Fruit fly (Drosophila melanogaster) whole organism, embryonic: ENCODE results near the gene CG9184.

Source experiments
- B-H1 ChIP-seq: fragments of 200-800 bp; sonication (Bioruptor generic); IDR thresholded peaks from 3 replicates; pipeline ENCODE4 v1.3.6; 2022; ENCODE audit warnings: missing biosample characterization, missing genetic modification characterization
- B-H2 ChIP-seq: fragments of 200-800 bp; sonication (Bioruptor generic); optimal IDR thresholded peaks from 2 replicates; lab custom pipeline; 2018; ENCODE audit warnings: missing biosample characterization, mild to moderate bottlenecking, missing genetic modification characterization
- C15 ChIP-seq: fragments of 200-800 bp; sonication (Bioruptor generic); IDR thresholded peaks from 3 replicates; pipeline ENCODE4 v1.3.6; 2022; ENCODE audit warnings: missing biosample characterization, missing genetic modification characterization
- CG10267 ChIP-seq: fragments of 200-800 bp; sonication (Bioruptor generic); optimal IDR thresholded peaks from 2 replicates; lab custom pipeline; 2018; ENCODE audit warnings: missing biosample characterization, mild to moderate bottlenecking, missing genetic modification characterization, moderate library complexity
- CG10959 ChIP-seq: fragments of 200-800 bp; sonication (Bioruptor generic); IDR thresholded peaks from 2 replicates; pipeline ENCODE4 v1.3.6; 2022; ENCODE audit warnings: missing biosample characterization, missing genetic modification characterization
- CG12071 ChIP-seq: fragments of 200-800 bp; sonication (Bioruptor generic); optimal IDR thresholded peaks from 3 replicates; lab custom pipeline; 2018; ENCODE audit warnings: missing biosample characterization, mild to moderate bottlenecking, missing genetic modification characterization
- CG12299 ChIP-seq: fragments of 200-800 bp; sonication (Bioruptor generic); optimal IDR thresholded peaks from 2 replicates; lab custom pipeline; 2018; ENCODE audit warnings: missing biosample characterization, mild to moderate bottlenecking, missing genetic modification characterization
- CG1602 ChIP-seq: fragments of 200-800 bp; sonication (Bioruptor generic); optimal IDR thresholded peaks from 3 replicates; lab custom pipeline; 2016; ENCODE audit warnings: missing biosample characterization, missing genetic modification characterization
- CG17359 ChIP-seq: fragments of 200-800 bp; sonication (Bioruptor generic); optimal IDR thresholded peaks from 3 replicates; lab custom pipeline; 2018; ENCODE audit warnings: missing biosample characterization, mild to moderate bottlenecking, missing genetic modification characterization, moderate library complexity
- CG18599 ChIP-seq: fragments of 200-800 bp; sonication (Bioruptor generic); optimal IDR thresholded peaks from 3 replicates; lab custom pipeline; 2017; ENCODE audit warnings: missing biosample characterization, missing genetic modification characterization, mild to moderate bottlenecking, moderate library complexity, missing genetic modification reagents
- CG2120 ChIP-seq: fragments of 200-800 bp; sonication (Bioruptor generic); optimal IDR thresholded peaks from 3 replicates; lab custom pipeline; 2016; ENCODE audit warnings: missing biosample characterization, missing genetic modification characterization
- CG30431 ChIP-seq: fragments of 200-800 bp; sonication (Bioruptor generic); optimal IDR thresholded peaks from 2 replicates; lab custom pipeline; 2017; ENCODE audit warnings: missing biosample characterization, missing genetic modification characterization
- CG34224 ChIP-seq: fragments of 200-800 bp; sonication (Bioruptor generic); IDR thresholded peaks from 3 replicates; pipeline ENCODE4 v1.3.6; 2022; ENCODE audit warnings: missing biosample characterization, missing genetic modification characterization; ENCODE audit not compliant: partially characterized antibody
- CG3838 ChIP-seq: fragments of 200-800 bp; sonication (Bioruptor generic); optimal IDR thresholded peaks from 3 replicates; lab custom pipeline; 2016; ENCODE audit warnings: missing biosample characterization, missing genetic modification characterization
- CG6175 ChIP-seq: fragments of 200-800 bp; sonication (Bioruptor generic); IDR thresholded peaks from 3 replicates; pipeline ENCODE4 v1.3.6; 2022; ENCODE audit warnings: missing biosample characterization, missing genetic modification characterization
- CG6254 ChIP-seq: fragments of 200-800 bp; sonication (Bioruptor generic); optimal IDR thresholded peaks from 3 replicates; lab custom pipeline; 2017; ENCODE audit warnings: mild to moderate bottlenecking, missing biosample characterization, missing genetic modification reagents, missing genetic modification characterization
- CG6813 ChIP-seq: fragments of 200-800 bp; sonication (Bioruptor generic); optimal IDR thresholded peaks from 2 replicates; lab custom pipeline; 2017; ENCODE audit warnings: missing biosample characterization, missing genetic modification characterization, mild to moderate bottlenecking, moderate library complexity, missing genetic modification reagents
- CG7556 ChIP-seq: fragments of 200-800 bp; sonication (Bioruptor generic); optimal IDR thresholded peaks from 2 replicates; lab custom pipeline; 2017; ENCODE audit warnings: missing biosample characterization, mild to moderate bottlenecking, missing genetic modification characterization
- CG9797 ChIP-seq: fragments of 200-800 bp; sonication (Bioruptor generic); optimal IDR thresholded peaks from 3 replicates; lab custom pipeline; 2018; ENCODE audit warnings: missing biosample characterization, mild to moderate bottlenecking, missing genetic modification characterization
- CHES-1-like ChIP-seq: fragments of 200-800 bp; sonication (Bioruptor generic); optimal IDR thresholded peaks from 2 replicates; lab custom pipeline; 2016; ENCODE audit warnings: missing biosample characterization, missing genetic modification characterization
- Dfd ChIP-seq, 2 experiments: fragments of >200 bp; optimal IDR thresholded peaks; 2 replicates each; lab custom pipeline; 2017; ENCODE audit warnings: missing biosample characterization in 2 of 2, missing genetic modification characterization in 2 of 2
- Ets65A ChIP-seq: fragments of 200-800 bp; sonication (Bioruptor generic); peaks from one replicate; lab custom pipeline; 2016; ENCODE audit warnings: missing biosample characterization, missing genetic modification characterization
- Ets97D ChIP-seq: fragments of 200-800 bp; sonication (Bioruptor generic); optimal IDR thresholded peaks from 3 replicates; lab custom pipeline; 2016; ENCODE audit warnings: missing biosample characterization, missing genetic modification characterization
- HHEX ChIP-seq: fragments of 200-800 bp; sonication (Bioruptor generic); optimal IDR thresholded peaks from 3 replicates; lab custom pipeline; 2017; ENCODE audit warnings: missing biosample characterization, mild to moderate bottlenecking, missing genetic modification characterization, missing genetic modification reagents
- MBD-R2 ChIP-seq: fragments of 200-800 bp; sonication (Bioruptor generic); IDR thresholded peaks from 2 replicates; pipeline ENCODE4 v1.3.6; 2022; ENCODE audit warnings: missing biosample characterization, missing genetic modification characterization
- Max ChIP-seq: fragments of 200-800 bp; sonication (Bioruptor generic); optimal IDR thresholded peaks from 2 replicates; lab custom pipeline; 2016; ENCODE audit warnings: missing biosample characterization, mild to moderate bottlenecking, missing genetic modification characterization
- NC2β ChIP-seq: fragments of 200-800 bp; sonication (Bioruptor generic); optimal IDR thresholded peaks from 2 replicates; lab custom pipeline; 2016; ENCODE audit warnings: missing biosample characterization, missing genetic modification characterization
- Opbp ChIP-seq: fragments of 200-800 bp; sonication (Bioruptor generic); IDR thresholded peaks from 3 replicates; pipeline ENCODE4 v1.3.6; 2022; ENCODE audit warnings: missing biosample characterization, missing genetic modification characterization; ENCODE audit not compliant: partially characterized antibody
- Optix ChIP-seq: fragments of 200-800 bp; sonication (Bioruptor generic); IDR thresholded peaks from 3 replicates; pipeline ENCODE4 v1.3.6; 2022; ENCODE audit warnings: missing biosample characterization, missing genetic modification characterization
- Scr ChIP-seq: fragments of 200-800 bp; sonication (Bioruptor generic); IDR thresholded peaks from 2 replicates; pipeline ENCODE4 v1.3.6; 2022; ENCODE audit warnings: missing biosample characterization, missing genetic modification characterization; ENCODE audit not compliant: partially characterized antibody
- Taf1 ChIP-seq: fragments of 200-800 bp; sonication (Bioruptor generic); IDR thresholded peaks from 2 replicates; pipeline ENCODE4 v1.3.6; 2022; ENCODE audit warnings: missing biosample characterization, missing genetic modification characterization
- Vsx1 ChIP-seq: fragments of 200-800 bp; sonication (Bioruptor generic); optimal IDR thresholded peaks from 2 replicates; lab custom pipeline; 2017; ENCODE audit warnings: missing biosample characterization, mild to moderate bottlenecking, missing genetic modification characterization, missing genetic modification reagents
- YL-1 ChIP-seq: fragments of 200-800 bp; sonication (Bioruptor generic); optimal IDR thresholded peaks from 3 replicates; lab custom pipeline; 2017; ENCODE audit warnings: missing biosample characterization, mild to moderate bottlenecking, missing genetic modification characterization
- amos ChIP-seq: fragments of 200-800 bp; sonication (Bioruptor generic); IDR thresholded peaks from 2 replicates; pipeline ENCODE4 v1.3.6; 2022; ENCODE audit warnings: missing biosample characterization, missing genetic modification characterization; ENCODE audit not compliant: partially characterized antibody
- bab2 ChIP-seq: fragments of 200-800 bp; sonication (Bioruptor generic); optimal IDR thresholded peaks from 2 replicates; lab custom pipeline; 2016; ENCODE audit warnings: missing biosample characterization, missing genetic modification characterization
- ci ChIP-seq: fragments of 200-800 bp; sonication (Bioruptor generic); IDR thresholded peaks from 3 replicates; pipeline ENCODE4 v1.3.6; 2022; ENCODE audit warnings: missing biosample characterization, missing genetic modification characterization
- crc ChIP-seq: fragments of 200-800 bp; sonication (Bioruptor generic); optimal IDR thresholded peaks from 2 replicates; lab custom pipeline; 2016; ENCODE audit warnings: missing biosample characterization, missing genetic modification characterization
- crol ChIP-seq: fragments of 200-800 bp; sonication (Bioruptor generic); IDR thresholded peaks from 2 replicates; pipeline ENCODE4 v1.3.6; 2022; ENCODE audit warnings: missing biosample characterization, missing genetic modification characterization
- da ChIP-seq: fragments of 200-800 bp; sonication (Bioruptor generic); optimal IDR thresholded peaks from 2 replicates; lab custom pipeline; 2016; ENCODE audit warnings: missing biosample characterization, missing genetic modification characterization
- dati ChIP-seq: fragments of 200-800 bp; sonication (Bioruptor generic); IDR thresholded peaks from 2 replicates; pipeline ENCODE4 v1.3.6; 2022; ENCODE audit warnings: missing biosample characterization, missing genetic modification characterization
- en ChIP-seq: fragments of 200-800 bp; sonication (Bioruptor generic); optimal IDR thresholded peaks from 2 replicates; lab custom pipeline; 2016; ENCODE audit warnings: missing biosample characterization, missing genetic modification characterization
- ewg ChIP-seq: fragments of 200-800 bp; sonication (Bioruptor generic); optimal IDR thresholded peaks from 3 replicates; lab custom pipeline; 2017; ENCODE audit warnings: mild to moderate bottlenecking, missing biosample characterization, missing genetic modification reagents, missing genetic modification characterization
- fd64A ChIP-seq: fragments of 200-800 bp; sonication (Bioruptor generic); optimal IDR thresholded peaks from 3 replicates; lab custom pipeline; 2018; ENCODE audit warnings: missing biosample characterization, mild to moderate bottlenecking, missing genetic modification characterization
- h ChIP-seq: fragments of >200 bp; optimal IDR thresholded peaks from 2 replicates; lab custom pipeline; 2017
- ham ChIP-seq: fragments of 200-800 bp; sonication (Bioruptor generic); IDR thresholded peaks from 2 replicates; pipeline ENCODE4 v1.3.6; 2022; ENCODE audit warnings: missing biosample characterization, missing genetic modification characterization
- hth ChIP-seq: fragments of >200 bp; optimal IDR thresholded peaks from 2 replicates; lab custom pipeline; 2017; ENCODE audit warnings: inconsistent platforms
- lab ChIP-seq: fragments of 200-800 bp; sonication (Bioruptor generic); optimal IDR thresholded peaks from 3 replicates; lab custom pipeline; 2017; ENCODE audit warnings: missing biosample characterization, missing genetic modification characterization, mild to moderate bottlenecking, moderate library complexity, missing genetic modification reagents
- pan ChIP-seq, 4 experiments: fragments of >200 bp in 3 of 4; fragments of 200-800 bp in 1 of 4; sonication (Bioruptor generic) in 1 of 4; optimal IDR thresholded peaks in 3 of 4; IDR thresholded peaks in 1 of 4; 2 replicates each; pipeline versions ENCODE4 v1.3.6 to Lab custom; 2017 to 2022; ENCODE audit warnings: missing biosample characterization in 2 of 4, missing genetic modification characterization in 2 of 4, mixed read lengths in 1 of 4
- pfk ChIP-seq: fragments of 200-800 bp; sonication (Bioruptor generic); optimal IDR thresholded peaks from 2 replicates; lab custom pipeline; 2018; ENCODE audit warnings: missing biosample characterization, mild to moderate bottlenecking, missing genetic modification characterization, moderate library complexity
- run ChIP-seq: fragments of 200-800 bp; sonication (Bioruptor generic); optimal IDR thresholded peaks from 3 replicates; lab custom pipeline; 2018; ENCODE audit warnings: missing biosample characterization, mild to moderate bottlenecking, missing genetic modification characterization
- usp ChIP-seq: fragments of >200 bp; optimal IDR thresholded peaks from 2 replicates; lab custom pipeline; 2017; ENCODE audit warnings: missing biosample characterization, missing genetic modification characterization

Gene CG9184

dm6 chr3L:1342133-1342580, 19.6 kb upstream of the CG9184 start, which contains the start of gene indra (continued):
- TF ChIP-seq CG3838 (GFP tag; lab: Kevin White, UChicago) (no peak), pfk (no peak), fd64A (GFP tag; lab: Kevin White, UChicago) (no peak), C15 (GFP tag; lab: Robert Waterston, UW) (no peak), crc (GFP tag; lab: Kevin White, UChicago) (no peak), CHES-1-like (GFP tag; lab: Kevin White, UChicago) (peak; percentile 74), CG1602 (GFP tag; lab: Kevin White, UChicago) (peak; percentile 58), Scr (GFP tag; lab: Robert Waterston, UW) (peak; percentile 68), Opbp (peak; percentile 71; the same call in 2 of the 3 replicates), CG18599 (GFP tag; lab: Kevin White, UChicago) (peak; percentile 61), crol (no peak), hth (no peak), CG17359 (tag; lab: Kevin White, UChicago) (peak; percentile 32), B-H2 (GFP tag; lab: Kevin White, UChicago) (no peak), CG10267 (peak; percentile 77), amos (GFP tag; lab: Robert Waterston, UW) (peak; percentile 58; the same call in 1 of the 2 replicates), Dfd (GFP tag; optimal IDR thresholded peaks at IDR 0.05; lab: Kevin White, UChicago) (no peak), lab (GFP tag; lab: Kevin White, UChicago) (no peak), Optix (GFP tag; lab: Robert Waterston, UW) (no peak), dati (GFP tag; lab: Robert Waterston, UW) (no peak), CG9797 (GFP tag; lab: Kevin White, UChicago) (peak; percentile 79), HHEX (GFP tag; lab: Kevin White, UChicago) (no peak), bab2 (peak; percentile 75), YL-1 (peak; percentile 96), run (no peak), Max (GFP tag; lab: Kevin White, UChicago) (peak; percentile 81), Vsx1 (no peak), CG6813 (GFP tag; lab: Kevin White, UChicago) (no peak), B-H1 (GFP tag; lab: Robert Waterston, UW) (no peak), h (lab: Kevin White, UChicago) (no peak), NC2β (peak; percentile 67), MBD-R2 (GFP tag; lab: Robert Waterston, UW) (peak; percentile 65), CG6254 (GFP tag; lab: Kevin White, UChicago) (no peak), usp (GFP tag; lab: Kevin White, UChicago) (no peak), CG10959 (GFP tag; lab: Robert Waterston, UW) (no peak), ci (GFP tag; lab: Robert Waterston, UW) (0 out of 3 replicates have a peak, but pooled peaks have one; percentile 58), ewg (GFP tag; lab: Kevin White, UChicago) (peak; percentile 54), CG2120 (GFP tag; lab: Kevin White, UChicago) (peak; percentile 83), CG7556 (GFP tag; lab: Kevin White, UChicago) (peak; percentile 23), CG34224 (GFP tag; lab: Robert Waterston, UW) (peak; percentile 37; the same call in 1 of the 3 replicates), Taf1 (GFP tag; lab: Robert Waterston, UW) (no peak), CG12071 (GFP tag; lab: Kevin White, UChicago) (no peak), en (GFP tag; lab: Kevin White, UChicago) (no peak), CG6175 (GFP tag; lab: Robert Waterston, UW) (no peak), da (GFP tag; lab: Kevin White, UChicago) (peak; percentile 1), CG30431 (GFP tag; lab: Kevin White, UChicago) (no peak), Ets97D (peak; percentile 75), Ets65A (GFP tag; lab: Kevin White, UChicago) (peak; percentile 85), pan (optimal IDR thresholded peaks at IDR 0.05; lab: Kevin White, UChicago) (no peak), pan (GFP tag; optimal IDR thresholded peaks at IDR 0.05 in 1 of 2, IDR thresholded peaks at IDR 0.05 in 1 of 2) (no peak), CG12299 (tag; lab: Kevin White, UChicago) (no peak), ham (no peak)
